Fruit fly (Drosophila melanogaster) whole organism, embryonic: ENCODE measurements around the gene CG42795.

Source experiments
- Asciz ChIP-seq: fragments of 200-800 bp; sonication (Bioruptor generic); optimal IDR thresholded peaks from 2 replicates; lab custom pipeline; 2017; ENCODE audit warnings: missing biosample characterization, mild to moderate bottlenecking, missing genetic modification characterization, missing genetic modification reagents
- CG1024 ChIP-seq: fragments of 200-800 bp; sonication (Bioruptor generic); IDR thresholded peaks from 2 replicates; pipeline ENCODE4 v1.3.6; 2022; ENCODE audit warnings: missing biosample characterization, missing genetic modification characterization
- CG10366 ChIP-seq: fragments of 200-800 bp; sonication (Bioruptor generic); IDR thresholded peaks from 2 replicates; pipeline ENCODE4 v1.3.6; 2022; ENCODE audit warnings: missing biosample characterization, missing genetic modification characterization
- CG1233 ChIP-seq: fragments of 200-800 bp; sonication (Bioruptor generic); optimal IDR thresholded peaks from 4 replicates; lab custom pipeline; 2018; ENCODE audit warnings: missing biosample characterization, mild to moderate bottlenecking, missing genetic modification characterization
- CG13894 ChIP-seq: fragments of 200-800 bp; sonication (Bioruptor generic); optimal IDR thresholded peaks from 3 replicates; lab custom pipeline; 2018; ENCODE audit warnings: missing biosample characterization, mild to moderate bottlenecking, missing genetic modification characterization, moderate library complexity
- CG14965 ChIP-seq: fragments of 200-800 bp; sonication (Bioruptor generic); optimal IDR thresholded peaks from 2 replicates; lab custom pipeline; 2016; ENCODE audit warnings: missing biosample characterization, missing genetic modification characterization, borderline replicate concordance
- CG1529 ChIP-seq: fragments of 200-800 bp; sonication (Bioruptor generic); optimal IDR thresholded peaks from 3 replicates; lab custom pipeline; 2018; ENCODE audit warnings: missing biosample characterization, missing genetic modification characterization
- CG17328 ChIP-seq: fragments of 200-800 bp; sonication (Bioruptor generic); IDR thresholded peaks from 2 replicates; pipeline ENCODE4 v1.3.6; 2022; ENCODE audit warnings: missing biosample characterization, missing genetic modification characterization
- CG17361 ChIP-seq: fragments of 200-800 bp; sonication (Bioruptor generic); IDR thresholded peaks from 3 replicates; pipeline ENCODE4 v1.3.6; 2022; ENCODE audit warnings: missing biosample characterization, missing genetic modification characterization
- CG17612 ChIP-seq: fragments of 200-800 bp; sonication (Bioruptor generic); IDR thresholded peaks from 2 replicates; pipeline ENCODE4 v1.3.6; 2022; ENCODE audit warnings: missing biosample characterization, missing genetic modification characterization
- CG17829 ChIP-seq: fragments of 200-800 bp; optimal IDR thresholded peaks from 2 replicates; lab custom pipeline; 2019; ENCODE audit warnings: missing biosample characterization, mild to moderate bottlenecking, missing genetic modification characterization, moderate library complexity
- CG18011 ChIP-seq: fragments of 200-800 bp; sonication (Bioruptor generic); optimal IDR thresholded peaks from 2 replicates; lab custom pipeline; 2017; ENCODE audit warnings: missing biosample characterization, missing genetic modification characterization, mild to moderate bottlenecking, moderate library complexity, missing genotype
- CG2120 ChIP-seq: fragments of 200-800 bp; sonication (Bioruptor generic); optimal IDR thresholded peaks from 3 replicates; lab custom pipeline; 2016; ENCODE audit warnings: missing biosample characterization, missing genetic modification characterization
- CG30020 ChIP-seq: fragments of 200-800 bp; optimal IDR thresholded peaks from 2 replicates; lab custom pipeline; 2019; ENCODE audit warnings: missing biosample characterization, mild to moderate bottlenecking, missing genetic modification characterization, moderate library complexity
- CG3838 ChIP-seq: fragments of 200-800 bp; sonication (Bioruptor generic); optimal IDR thresholded peaks from 3 replicates; lab custom pipeline; 2016; ENCODE audit warnings: missing biosample characterization, missing genetic modification characterization
- CG4282 ChIP-seq: fragments of 200-800 bp; sonication (Bioruptor generic); optimal IDR thresholded peaks from 2 replicates; lab custom pipeline; 2016; ENCODE audit warnings: missing biosample characterization, missing genetic modification characterization
- CG4360 ChIP-seq: fragments of 200-800 bp; sonication (Bioruptor generic); IDR thresholded peaks from 2 replicates; pipeline ENCODE4 v1.3.6; 2022; ENCODE audit warnings: missing biosample characterization, missing genetic modification characterization
- CG4617 ChIP-seq: fragments of 200-800 bp; sonication (Bioruptor generic); optimal IDR thresholded peaks from 3 replicates; lab custom pipeline; 2016; ENCODE audit warnings: missing biosample characterization, missing genetic modification characterization, borderline replicate concordance
- CG4854 ChIP-seq: fragments of 200-800 bp; sonication (Bioruptor generic); optimal IDR thresholded peaks from 2 replicates; lab custom pipeline; 2016; ENCODE audit warnings: missing biosample characterization, missing genetic modification characterization, inconsistent platforms
- CG6254 ChIP-seq: fragments of 200-800 bp; sonication (Bioruptor generic); optimal IDR thresholded peaks from 3 replicates; lab custom pipeline; 2017; ENCODE audit warnings: mild to moderate bottlenecking, missing biosample characterization, missing genetic modification reagents, missing genetic modification characterization
- CG6854 ChIP-seq: fragments of 200-800 bp; sonication (Bioruptor generic); optimal IDR thresholded peaks from 3 replicates; lab custom pipeline; 2017; ENCODE audit warnings: missing biosample characterization, mild to moderate bottlenecking, missing genetic modification characterization
- CG7556 ChIP-seq: fragments of 200-800 bp; sonication (Bioruptor generic); optimal IDR thresholded peaks from 2 replicates; lab custom pipeline; 2017; ENCODE audit warnings: missing biosample characterization, mild to moderate bottlenecking, missing genetic modification characterization
- CG7745 ChIP-seq: fragments of 200-800 bp; sonication (Bioruptor generic); optimal IDR thresholded peaks from 2 replicates; lab custom pipeline; 2018; ENCODE audit warnings: missing biosample characterization, mild to moderate bottlenecking, missing genetic modification characterization, moderate library complexity
- CG9215 ChIP-seq: fragments of 200-800 bp; sonication (Bioruptor generic); IDR thresholded peaks from 2 replicates; pipeline ENCODE4 v1.3.6; 2022; ENCODE audit warnings: missing biosample characterization, missing genetic modification characterization
- Chrac-16 ChIP-seq: fragments of 200-800 bp; sonication (Bioruptor generic); optimal IDR thresholded peaks from 3 replicates; lab custom pipeline; 2016; ENCODE audit warnings: missing biosample characterization, missing genetic modification characterization
- CkIIα-i1 ChIP-seq: fragments of 200-800 bp; sonication (Bioruptor generic); IDR thresholded peaks from 2 replicates; pipeline ENCODE4 v1.3.6; 2022; ENCODE audit warnings: missing biosample characterization, missing genetic modification characterization
- Fer2 ChIP-seq: fragments of 200-800 bp; sonication (Bioruptor generic); optimal IDR thresholded peaks from 2 replicates; lab custom pipeline; 2018; ENCODE audit warnings: missing biosample characterization, mild to moderate bottlenecking, missing genetic modification characterization, moderate library complexity
- Fer3 ChIP-seq: fragments of 200-800 bp; sonication (Bioruptor generic); optimal IDR thresholded peaks from 2 replicates; lab custom pipeline; 2018; ENCODE audit warnings: missing biosample characterization, mild to moderate bottlenecking, missing genetic modification characterization, moderate library complexity
- Hey ChIP-seq: fragments of 200-800 bp; sonication (Bioruptor generic); optimal IDR thresholded peaks from 3 replicates; lab custom pipeline; 2018; ENCODE audit warnings: missing biosample characterization, mild to moderate bottlenecking, missing genetic modification characterization
- Hr78 ChIP-seq, 2 experiments: fragments of 200-800 bp in 1 of 2; fragments of >200 bp in 1 of 2; sonication (Bioruptor generic) in 1 of 2; optimal IDR thresholded peaks; 2 replicates each; lab custom pipeline; 2017 to 2019; ENCODE audit warnings: missing biosample characterization in 2 of 2, missing genetic modification characterization in 2 of 2, mild to moderate bottlenecking in 1 of 2, moderate library complexity in 1 of 2
- Med ChIP-seq: fragments of 200-800 bp; sonication (Bioruptor generic); peaks from one replicate; lab custom pipeline; 2016; ENCODE audit warnings: missing biosample characterization, missing genetic modification characterization, mild to moderate bottlenecking, inconsistent platforms, moderate library complexity
- Myb ChIP-seq: fragments of 200-800 bp; sonication (Bioruptor generic); optimal IDR thresholded peaks from 2 replicates; lab custom pipeline; 2016; ENCODE audit warnings: missing biosample characterization, missing genetic modification characterization
- Nf-YA ChIP-seq: fragments of 200-800 bp; sonication (Bioruptor generic); IDR thresholded peaks from 2 replicates; pipeline ENCODE4 v1.3.6; 2022; ENCODE audit warnings: missing biosample characterization, missing genetic modification characterization
- Optix ChIP-seq: fragments of 200-800 bp; sonication (Bioruptor generic); IDR thresholded peaks from 3 replicates; pipeline ENCODE4 v1.3.6; 2022; ENCODE audit warnings: missing biosample characterization, missing genetic modification characterization
- Sox100B ChIP-seq: fragments of 200-800 bp; sonication (Bioruptor generic); optimal IDR thresholded peaks from 3 replicates; lab custom pipeline; 2018; ENCODE audit warnings: missing biosample characterization, mild to moderate bottlenecking, missing genetic modification characterization
- Sry-β ChIP-seq: fragments of 200-800 bp; sonication (Bioruptor generic); optimal IDR thresholded peaks from 2 replicates; lab custom pipeline; 2018; ENCODE audit warnings: missing biosample characterization, mild to moderate bottlenecking, missing genetic modification characterization, moderate library complexity
- crp ChIP-seq, 2 experiments: fragments of 200-800 bp; sonication (Bioruptor generic); optimal IDR thresholded peaks; 2 replicates in 1 of 2; 3 replicates in 1 of 2; lab custom pipeline; 2017; ENCODE audit warnings: missing biosample characterization in 2 of 2, missing genetic modification characterization in 2 of 2, mild to moderate bottlenecking in 1 of 2, moderate library complexity in 1 of 2
- danr ChIP-seq: fragments of 200-800 bp; sonication (Bioruptor generic); IDR thresholded peaks from 2 replicates; pipeline ENCODE4 v1.3.6; 2022; ENCODE audit warnings: missing biosample characterization, missing genetic modification characterization
- fd96Cb ChIP-seq: fragments of 200-800 bp; sonication (Bioruptor generic); optimal IDR thresholded peaks from 2 replicates; lab custom pipeline; 2018; ENCODE audit warnings: missing biosample characterization, mild to moderate bottlenecking, missing genetic modification characterization, moderate library complexity
- ken ChIP-seq: fragments of 200-800 bp; sonication (Bioruptor generic); IDR thresholded peaks from 3 replicates; pipeline ENCODE4 v1.3.6; 2022; ENCODE audit warnings: missing biosample characterization, missing genetic modification characterization
- klu ChIP-seq: fragments of 200-800 bp; sonication (Bioruptor generic); IDR thresholded peaks from 2 replicates; pipeline ENCODE4 v1.3.6; 2022; ENCODE audit warnings: missing biosample characterization, missing genetic modification characterization
- lola ChIP-seq, 3 experiments: fragments of >200 bp in 2 of 3; fragments of 200-800 bp in 1 of 3; sonication (Bioruptor generic) in 1 of 3; optimal IDR thresholded peaks; 2 replicates each; lab custom pipeline; 2017 to 2019; ENCODE audit warnings: missing biosample characterization in 3 of 3, missing genetic modification characterization in 3 of 3, mild to moderate bottlenecking in 1 of 3, moderate library complexity in 1 of 3
- lov ChIP-seq, 2 experiments: fragments of 200-800 bp in 1 of 2; fragments of >200 bp in 1 of 2; sonication (Bioruptor generic) in 1 of 2; IDR thresholded peaks in 1 of 2; optimal IDR thresholded peaks in 1 of 2; 2 replicates in 1 of 2; 3 replicates in 1 of 2; pipeline versions ENCODE4 v1.3.6 to Lab custom; 2017 to 2022; ENCODE audit warnings: missing biosample characterization in 1 of 2, missing genetic modification characterization in 1 of 2
- onecut ChIP-seq: fragments of 200-800 bp; sonication (Bioruptor generic); IDR thresholded peaks from 2 replicates; pipeline ENCODE4 v1.3.6; 2022; ENCODE audit warnings: missing biosample characterization, missing genetic modification characterization
- org-1 ChIP-seq: fragments of 200-800 bp; sonication (Bioruptor generic); optimal IDR thresholded peaks from 2 replicates; lab custom pipeline; 2017; ENCODE audit warnings: missing biosample characterization, missing genetic modification characterization
- pb ChIP-seq: fragments of 200-800 bp; sonication (Bioruptor generic); optimal IDR thresholded peaks from 3 replicates; lab custom pipeline; 2016; ENCODE audit warnings: missing biosample characterization, missing genetic modification characterization
- run ChIP-seq: fragments of 200-800 bp; sonication (Bioruptor generic); optimal IDR thresholded peaks from 3 replicates; lab custom pipeline; 2018; ENCODE audit warnings: missing biosample characterization, mild to moderate bottlenecking, missing genetic modification characterization
- shn ChIP-seq: fragments of 200-800 bp; sonication (Bioruptor generic); optimal IDR thresholded peaks from 3 replicates; lab custom pipeline; 2016; ENCODE audit warnings: missing biosample characterization, missing genetic modification characterization
- unpg ChIP-seq: fragments of 200-800 bp; sonication (Bioruptor generic); optimal IDR thresholded peaks from 3 replicates; lab custom pipeline; 2018; ENCODE audit warnings: missing biosample characterization, mild to moderate bottlenecking, missing genetic modification characterization, moderate library complexity

CG42795 gene

dm6 chr3R:10263972-10264536, 38.6 kb downstream of the CG42795 start, which contains the start of gene Nuak (continued):
- TF ChIP-seq CG1529 (GFP tag; lab: Kevin White, UChicago) = peak; percentile 57
- no peak for TF ChIP-seq CG10366 (GFP tag; lab: Robert Waterston, UW)
- TF ChIP-seq run (tag; lab: Kevin White, UChicago) = no peak
- TF ChIP-seq unpg = peak; percentile 81
- TF ChIP-seq CG6854 (GFP tag; lab: Kevin White, UChicago) = no peak
- TF ChIP-seq CG17361 (GFP tag; lab: Robert Waterston, UW) = no peak
- peak; percentile 37 for TF ChIP-seq org-1 (GFP tag; lab: Kevin White, UChicago)
- TF ChIP-seq CG14965 (GFP tag; lab: Kevin White, UChicago) = peak; percentile 40
- peak; percentile 100 for TF ChIP-seq Med (GFP tag; lab: Kevin White, UChicago)
- peak; percentile 74 for TF ChIP-seq CG1233
- peak; percentile 89 for TF ChIP-seq CG13894
- peak; percentile 46 for TF ChIP-seq CG6254 (GFP tag; lab: Kevin White, UChicago)
- TF ChIP-seq crp (GFP tag; optimal IDR thresholded peaks at IDR 0.05; lab: Kevin White, UChicago) = peak; percentile 93 to 99
- peak; percentile 97 for TF ChIP-seq CG2120 (GFP tag; lab: Kevin White, UChicago)
- peak; percentile 75 for TF ChIP-seq CG18011 (GFP tag; lab: Kevin White, UChicago)
- peak; percentile 96 for TF ChIP-seq shn (GFP tag; lab: Kevin White, UChicago)
- peak in 1 of 3 experiments; percentile 78 for TF ChIP-seq lola (GFP tag; optimal IDR thresholded peaks at IDR 0.05; lab: Kevin White, UChicago)
- no peak for TF ChIP-seq CG4360 (GFP tag; lab: Robert Waterston, UW)
- TF ChIP-seq CG3838 (GFP tag; lab: Kevin White, UChicago) = peak; percentile 70
- TF ChIP-seq Sox100B = peak; percentile 30
- no peak for TF ChIP-seq CG1024
- TF ChIP-seq Hr78 (GFP tag; optimal IDR thresholded peaks at IDR 0.05; lab: Kevin White, UChicago) = no peak
- TF ChIP-seq danr (GFP tag; lab: Robert Waterston, UW) = no peak
- peak; percentile 89 for TF ChIP-seq CG4282 (GFP tag; lab: Kevin White, UChicago)
- no peak for TF ChIP-seq Optix
- no peak for TF ChIP-seq lov (optimal IDR thresholded peaks at IDR 0.05; lab: Kevin White, UChicago)
- TF ChIP-seq lov (GFP tag; IDR thresholded peaks at IDR 0.05; lab: Robert Waterston, UW) = no peak
- peak; percentile 29 for TF ChIP-seq Asciz
- peak; percentile 86 for TF ChIP-seq CG4617 (GFP tag; lab: Kevin White, UChicago)
- no peak for TF ChIP-seq Nf-YA
- peak; percentile 64 for TF ChIP-seq CG30020 (tag; lab: Kevin White, UChicago)
- no peak for TF ChIP-seq ken (GFP tag; lab: Robert Waterston, UW)
- no peak for TF ChIP-seq CG17612 (GFP tag; lab: Robert Waterston, UW)
- TF ChIP-seq Chrac-16 (GFP tag; lab: Kevin White, UChicago) = peak; percentile 91
- no peak for TF ChIP-seq klu (GFP tag; lab: Robert Waterston, UW)
- peak; percentile 79 for TF ChIP-seq Fer2
- TF ChIP-seq Sry-β (GFP tag; lab: Kevin White, UChicago) = peak; percentile 31
- no peak for TF ChIP-seq CG17328 (GFP tag; lab: Robert Waterston, UW)
- peak; percentile 71 for TF ChIP-seq fd96Cb (tag; lab: Kevin White, UChicago)
- peak; percentile 78 for TF ChIP-seq pb (GFP tag; lab: Kevin White, UChicago)
- peak; percentile 89 for TF ChIP-seq Myb
- TF ChIP-seq CG17829 = peak; percentile 92
- TF ChIP-seq CG7745 (tag; lab: Kevin White, UChicago) = peak; percentile 32
- TF ChIP-seq Hey (tag; lab: Kevin White, UChicago) = peak; percentile 67
- TF ChIP-seq onecut = peak; percentile 74
- TF ChIP-seq CG9215 (GFP tag; lab: Robert Waterston, UW) = no peak
- peak; percentile 71 for TF ChIP-seq CG7556 (GFP tag; lab: Kevin White, UChicago)
- TF ChIP-seq Fer3 = peak; percentile 83
- peak; percentile 63 for TF ChIP-seq CG4854
- no peak for TF ChIP-seq CkIIα-i1
